Worm (Caenorhabditis elegans): ENCODE results near the gene sru-16.
"Not testable (repeated sequence)": the region's sequence is repeated elsewhere in the genome, so short reads cannot be mapped to it uniquely, and the experiment has no call there.

The sru-16 gene

DNA sequence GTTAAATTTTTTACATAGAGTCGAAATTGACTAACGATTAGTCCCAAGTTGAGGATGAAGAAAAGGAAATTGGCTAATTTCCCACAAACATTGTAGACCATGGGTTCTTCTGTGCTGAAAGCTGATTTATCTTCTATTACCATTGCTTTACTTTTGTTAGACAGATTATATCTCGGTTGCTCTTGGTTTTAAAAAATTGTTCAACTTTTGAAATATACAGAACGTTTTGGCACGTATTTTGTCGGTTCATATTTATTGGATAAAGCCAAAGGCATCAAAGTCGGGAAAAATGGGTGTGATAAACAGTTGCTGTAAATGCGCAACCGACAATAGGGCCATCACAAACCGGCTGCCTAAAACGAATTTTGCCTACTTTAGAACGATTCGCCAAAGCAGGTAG, 12.6 kb downstream of the sru-16 start, which contains the start of gene tsp-5:
TSS of gene tsp-5 (minus strand) at position 101 of the 400 bp plus-strand sequence.
- no peak for TF ChIP-seq nfya-1 (tag; optimal IDR thresholded peaks at IDR 0.05; ENCODE audit: insufficient read depth)
- no peak for TF ChIP-seq tbx-2 (tag; optimal IDR thresholded peaks at IDR 0.05)
- no peak for TF ChIP-seq elt-2 (tag; optimal IDR thresholded peaks at IDR 0.05)
- TF ChIP-seq ceh-16 (tag; optimal IDR thresholded peaks at IDR 0.05): no peak
- TF ChIP-seq sea-2 (GFP tag; optimal IDR thresholded peaks at IDR 0.05): no peak
- TF ChIP-seq nhr-25 (tag; optimal IDR thresholded peaks at IDR 0.05): no peak
- TF ChIP-seq skn-1 (tag; optimal IDR thresholded peaks at IDR 0.05): no peak
- no peak for TF ChIP-seq nhr-12 (tag; optimal IDR thresholded peaks at IDR 0.05)
- TF ChIP-seq egl-27 (tag; optimal IDR thresholded peaks at IDR 0.05): no peak
- no peak for TF ChIP-seq mdl-1 (tag; optimal IDR thresholded peaks at IDR 0.05)
- TF ChIP-seq pqm-1 (tag; optimal IDR thresholded peaks at IDR 0.05): no peak
- TF ChIP-seq fkh-2 (tag; optimal IDR thresholded peaks at IDR 0.05): no peak
- TF ChIP-seq ceh-28 (tag; optimal IDR thresholded peaks at IDR 0.05): no peak

DNA sequence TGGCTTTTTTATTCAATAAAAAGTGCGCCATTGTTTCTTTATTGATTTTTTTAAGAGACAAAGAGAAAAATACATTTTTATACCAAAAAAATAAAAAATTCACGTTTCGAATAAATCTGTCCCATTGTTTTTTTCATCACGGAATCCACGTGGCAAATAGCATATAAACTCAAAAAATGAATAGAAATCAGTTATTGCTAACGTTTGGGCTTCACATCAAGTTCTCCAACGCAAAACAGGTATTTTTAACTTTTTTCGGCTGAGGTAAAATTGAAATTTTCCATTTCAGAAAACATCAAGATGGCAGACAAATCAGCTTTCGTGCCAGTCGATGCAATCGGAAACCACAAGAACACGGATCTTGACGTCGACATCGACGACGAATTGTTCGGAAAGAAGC, 14.3 kb downstream of the sru-16 start, which contains the start of gene Y45F10B.3:
TSS of gene Y45F10B.3 (plus strand) at position 301 of the 400 bp plus-strand sequence.
- TF ChIP-seq unc-39 (tag; optimal IDR thresholded peaks at IDR 0.05): no peak

DNA sequence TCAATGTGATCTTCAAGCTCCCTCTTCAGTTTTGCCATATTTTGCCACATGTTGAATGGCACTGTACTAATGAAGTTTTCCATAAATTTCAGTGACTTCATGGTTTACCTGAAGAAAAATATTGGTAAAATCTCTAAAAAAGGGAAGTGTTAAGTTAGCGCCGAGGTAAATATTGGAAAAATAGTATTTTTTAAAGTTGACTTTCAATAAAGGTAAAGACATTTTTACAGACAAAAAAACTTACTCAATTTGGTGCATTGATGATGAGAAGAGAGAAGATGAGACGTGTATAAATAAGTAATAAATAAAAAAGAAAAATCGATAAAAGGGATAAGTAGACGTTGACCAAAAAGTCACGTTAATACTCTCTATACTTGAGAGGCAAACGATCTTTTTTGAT, 18.8 kb downstream of the sru-16 start, which contains the start of gene Y45F10B.9:
TSS of gene Y45F10B.9 (minus strand) at position 101 of the 400 bp plus-strand sequence.
- TF ChIP-seq snpc-4, pha-4, jun-1 (tag; optimal IDR thresholded peaks at IDR 0.05): not testable (repeated sequence)

DNA sequence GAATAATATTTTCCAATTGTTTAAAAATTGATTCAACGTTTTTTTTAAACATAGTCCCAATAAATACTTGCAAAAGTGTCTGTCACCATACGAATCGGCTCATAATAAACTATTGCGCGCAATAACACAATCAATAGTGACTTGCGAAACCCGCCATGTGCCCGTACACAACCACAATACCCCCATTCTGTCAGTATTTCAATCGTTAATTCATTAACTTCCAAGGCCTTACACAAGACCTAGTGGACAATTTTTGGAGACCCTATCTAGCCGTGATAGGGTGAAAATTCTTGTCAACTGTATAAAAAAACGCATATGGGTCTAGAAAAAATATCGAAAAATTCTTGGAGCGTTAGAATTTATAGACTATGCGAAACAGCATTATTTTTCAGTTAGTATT, 21.6 kb downstream of the sru-16 start:
- TF ChIP-seq fkh-10 (GFP tag; optimal IDR thresholded peaks at IDR 0.05): no peak
- TF ChIP-seq snpc-4 (tag; optimal IDR thresholded peaks at IDR 0.05): peak; percentile 70

DNA sequence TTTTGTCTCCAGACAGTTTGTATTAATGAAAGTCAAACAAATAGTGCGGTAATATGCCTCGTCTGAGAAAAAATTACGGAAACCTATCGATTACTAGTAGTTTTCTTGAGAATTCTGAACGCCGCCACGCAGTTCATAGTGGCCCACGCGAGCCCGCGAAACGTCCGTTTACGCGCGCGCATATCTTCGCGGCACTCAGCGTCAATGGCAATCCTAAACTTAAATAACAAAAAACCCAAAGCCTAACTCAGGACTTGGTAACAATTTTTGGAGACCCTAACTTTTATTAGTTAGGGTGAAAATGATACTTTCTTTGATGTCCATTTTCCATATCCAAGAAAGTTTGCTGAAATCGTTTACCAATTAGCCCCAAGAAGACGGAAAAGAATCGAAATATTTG, 22.4 kb downstream of the sru-16 start:
- TF ChIP-seq ceh-28 (tag; optimal IDR thresholded peaks at IDR 0.05) (no peak), nfya-1 (tag; optimal IDR thresholded peaks at IDR 0.05; ENCODE audit: insufficient read depth) (no peak), R02D3.7 (tag; optimal IDR thresholded peaks at IDR 0.05) (no peak), snpc-4 (tag; optimal IDR thresholded peaks at IDR 0.05) (peak; percentile 40)

DNA sequence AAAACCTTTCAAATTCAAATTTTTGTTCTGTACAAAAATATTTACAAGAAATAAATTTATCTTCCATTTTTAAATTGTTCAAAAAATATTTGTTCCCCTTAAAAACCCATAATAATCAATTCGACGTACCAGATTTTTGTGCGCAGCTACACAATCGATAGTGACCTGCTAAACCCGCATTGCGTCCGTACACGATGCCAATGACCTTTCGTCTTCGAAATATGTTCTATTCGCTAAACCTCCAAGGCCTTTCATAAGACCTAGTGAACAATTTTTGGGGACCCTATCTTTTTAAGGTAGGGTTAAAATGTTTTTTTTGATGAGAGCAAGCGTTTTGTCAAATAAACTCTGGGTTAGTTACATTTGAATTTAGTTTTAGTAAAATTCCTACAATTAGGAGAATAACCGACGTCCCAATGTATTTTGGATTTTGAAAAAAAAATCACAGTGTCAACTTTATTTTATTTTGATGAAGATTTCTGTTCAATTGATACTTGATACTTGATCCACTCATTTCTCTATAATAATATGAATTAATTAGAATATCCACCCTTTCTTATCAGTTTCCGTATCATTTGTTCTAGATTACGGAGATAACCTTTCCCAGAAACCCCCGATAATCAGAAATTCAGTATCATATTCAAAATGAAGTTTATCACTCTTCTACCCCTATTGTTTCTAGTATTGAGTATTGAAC, 23.1 kb downstream of the sru-16 start, which contains the start of gene Y45F10B.59:
TSS of gene Y45F10B.59 (plus strand) at position 647 of the 697 bp plus-strand sequence.
- TF ChIP-seq ceh-16 (tag; optimal IDR thresholded peaks at IDR 0.05): no peak
- no peak for TF ChIP-seq ama-1 (optimal IDR thresholded peaks at IDR 0.05)
- peak; percentile 6 for TF ChIP-seq snpc-4 (tag; optimal IDR thresholded peaks at IDR 0.05)
- no peak for TF ChIP-seq zag-1 (tag; optimal IDR thresholded peaks at IDR 0.05)

DNA sequence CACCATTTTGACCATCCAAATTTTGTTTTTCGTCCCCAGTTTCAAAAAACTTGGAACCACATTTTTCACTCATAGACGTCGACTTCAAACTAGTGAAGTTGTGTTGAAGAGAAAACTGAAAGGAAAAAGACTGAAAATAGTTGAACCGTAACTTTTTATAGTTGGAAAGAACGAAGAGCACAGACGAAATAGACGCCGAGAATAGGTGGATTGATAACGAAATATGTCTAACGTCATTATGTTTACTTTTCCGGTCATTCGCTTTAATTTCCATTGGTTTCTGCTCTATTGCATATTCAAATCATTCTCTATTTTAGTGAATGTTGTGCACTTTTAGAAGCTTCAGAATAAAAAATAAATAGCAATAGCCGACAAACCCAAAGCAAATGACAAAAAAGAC, 30.7 kb downstream of the sru-16 start, which contains the start of gene C08F11.13:
TSS of gene C08F11.13 (minus strand) at position 138 of the 400 bp plus-strand sequence.
- no peak for TF ChIP-seq mdl-1 (tag; optimal IDR thresholded peaks at IDR 0.05)
- TF ChIP-seq ceh-28 (tag; optimal IDR thresholded peaks at IDR 0.05): no peak
- no peak for TF ChIP-seq nhr-237 (tag; optimal IDR thresholded peaks at IDR 0.05)
- TF ChIP-seq eor-1 (tag; optimal IDR thresholded peaks at IDR 0.05): no peak
- TF ChIP-seq jun-1 (tag; optimal IDR thresholded peaks at IDR 0.05): peak; percentile 0
- TF ChIP-seq elt-2 (tag; optimal IDR thresholded peaks at IDR 0.05): peak; percentile 69
- peak; percentile 82 for TF ChIP-seq pqm-1 (tag; optimal IDR thresholded peaks at IDR 0.05)
- TF ChIP-seq unc-39 (tag; optimal IDR thresholded peaks at IDR 0.05): no peak
- no peak for TF ChIP-seq lsy-12 (tag; optimal IDR thresholded peaks at IDR 0.05)
- TF ChIP-seq ztf-4 (tag; optimal IDR thresholded peaks at IDR 0.05): no peak
- TF ChIP-seq pha-4 (tag; optimal IDR thresholded peaks at IDR 0.05): peak; percentile 60
- TF ChIP-seq ceh-16 (tag; optimal IDR thresholded peaks at IDR 0.05): no peak
- no peak for TF ChIP-seq ztf-11 (tag; optimal IDR thresholded peaks at IDR 0.05)
- TF ChIP-seq elt-1 (tag; optimal IDR thresholded peaks at IDR 0.05): no peak

Measured in whole organism, L3 larva.